Worm (Caenorhabditis elegans): Measurements from ENCODE around the gene C37C3.17.

DNA sequence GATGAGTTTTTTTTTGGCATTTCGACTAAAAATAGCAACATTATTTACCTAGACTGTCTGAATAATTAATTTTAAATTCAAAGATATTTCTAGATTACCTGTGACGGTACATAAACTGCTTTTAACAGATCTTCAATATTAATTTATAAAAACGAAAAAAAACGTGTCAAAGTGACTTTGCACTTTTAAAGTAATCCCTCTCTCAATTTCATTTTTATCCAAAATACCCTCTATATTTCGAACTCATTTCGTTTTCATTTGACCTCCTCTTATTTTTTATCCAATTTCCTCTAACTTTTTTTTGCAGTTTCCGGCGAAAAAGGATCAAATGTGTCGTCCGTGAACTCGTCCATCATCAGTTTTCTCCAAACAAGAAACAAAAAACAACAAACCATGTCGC, 13.8 kb upstream of the C37C3.17 start, which contains the start of gene F40A3.4:
- TF ChIP-seq ceh-48 (tag; optimal IDR thresholded peaks at IDR 0.05) (no peak), ama-1 (optimal IDR thresholded peaks at IDR 0.05) (no peak), pag-3 (tag; optimal IDR thresholded peaks at IDR 0.05; ENCODE audit: borderline replicate concordance) (no peak), sox-2 (GFP tag; IDR thresholded peaks at IDR 0.05) (no peak)

Measured in whole organism, late embryonic.